Fruit fly (Drosophila melanogaster) whole organism, pupa: ENCODE measurements around the gene CG5021.
A peak's percentile ranks its signal among the peaks of the same experiment; 100 is the strongest.

Experiments
- CG10348 ChIP-seq: fragments of 200-800 bp; sonication (Bioruptor generic); IDR thresholded peaks from 2 replicates; pipeline ENCODE4 v1.3.6; 2022; ENCODE audit warnings: missing biosample characterization, missing genetic modification characterization
- CG12605 ChIP-seq: fragments of 200-800 bp; sonication (Bioruptor generic); IDR thresholded peaks from 2 replicates; pipeline ENCODE4 v1.3.6; 2022; ENCODE audit warnings: missing biosample characterization, missing genetic modification characterization
- CG13204 ChIP-seq: fragments of 200-800 bp; sonication (Bioruptor generic); optimal IDR thresholded peaks from 2 replicates; lab custom pipeline; 2018; ENCODE audit warnings: missing biosample characterization, mild to moderate bottlenecking, missing genetic modification characterization, moderate library complexity
- CG14655 ChIP-seq: fragments of 200-800 bp; sonication (Bioruptor generic); optimal IDR thresholded peaks from 3 replicates; lab custom pipeline; 2017; ENCODE audit warnings: mild to moderate bottlenecking, missing biosample characterization, missing genetic modification reagents, missing genetic modification characterization
- CG15710 ChIP-seq: fragments of 200-800 bp; sonication (Bioruptor generic); optimal IDR thresholded peaks from 2 replicates; lab custom pipeline; 2018; ENCODE audit warnings: missing biosample characterization, mild to moderate bottlenecking, missing genetic modification characterization, moderate library complexity
- CG17806 ChIP-seq: fragments of 200-800 bp; sonication (Bioruptor generic); optimal IDR thresholded peaks from 2 replicates; lab custom pipeline; 2018; ENCODE audit warnings: missing biosample characterization, mild to moderate bottlenecking, missing genetic modification characterization, moderate library complexity
- CG32121 ChIP-seq: fragments of 200-800 bp; sonication (Bioruptor generic); IDR thresholded peaks from 2 replicates; pipeline ENCODE4 v1.3.6; 2022; ENCODE audit warnings: missing biosample characterization, missing genetic modification characterization
- CG34367 ChIP-seq: fragments of 200-800 bp; sonication (Bioruptor generic); optimal IDR thresholded peaks from 2 replicates; lab custom pipeline; 2018; ENCODE audit warnings: missing biosample characterization, mild to moderate bottlenecking, missing genetic modification characterization
- CG4496 ChIP-seq: fragments of 200-800 bp; sonication (Bioruptor generic); IDR thresholded peaks from 3 replicates; pipeline ENCODE4 v1.3.6; 2022; ENCODE audit warnings: missing biosample characterization, missing genetic modification characterization
- CG8159 ChIP-seq: fragments of 200-800 bp; sonication (Bioruptor generic); optimal IDR thresholded peaks from 3 replicates; lab custom pipeline; 2018; ENCODE audit warnings: missing biosample characterization, mild to moderate bottlenecking, missing genetic modification characterization, moderate library complexity
- CG8301 ChIP-seq: fragments of 200-800 bp; sonication (Bioruptor generic); optimal IDR thresholded peaks from 2 replicates; lab custom pipeline; 2018; ENCODE audit warnings: missing biosample characterization, mild to moderate bottlenecking, missing genetic modification characterization
- CG9948 ChIP-seq: fragments of 200-800 bp; sonication (Bioruptor generic); optimal IDR thresholded peaks from 2 replicates; lab custom pipeline; 2018; ENCODE audit warnings: missing biosample characterization, mild to moderate bottlenecking, missing genetic modification characterization, moderate library complexity
- D1 ChIP-seq: fragments of 200-800 bp; sonication (Bioruptor generic); optimal IDR thresholded peaks from 2 replicates; lab custom pipeline; 2018; ENCODE audit warnings: missing biosample characterization, mild to moderate bottlenecking, missing genetic modification characterization, moderate library complexity
- EcR ChIP-seq: fragments of 200-800 bp; sonication (Bioruptor generic); optimal IDR thresholded peaks from 3 replicates; lab custom pipeline; 2019; ENCODE audit warnings: missing biosample characterization, missing genetic modification characterization, mild to moderate bottlenecking, moderate library complexity, missing genetic modification reagents
- Ets98B ChIP-seq: fragments of 200-800 bp; sonication (Bioruptor generic); IDR thresholded peaks from 2 replicates; pipeline ENCODE4 v1.3.6; 2022; ENCODE audit warnings: missing biosample characterization, missing genetic modification characterization
- Pif1A ChIP-seq: fragments of 200-800 bp; sonication (Bioruptor generic); optimal IDR thresholded peaks from 3 replicates; lab custom pipeline; 2016; ENCODE audit warnings: missing biosample characterization, missing genetic modification characterization
- Pif1B ChIP-seq: fragments of 200-800 bp; sonication (Bioruptor generic); optimal IDR thresholded peaks from 3 replicates; lab custom pipeline; 2016; ENCODE audit warnings: missing biosample characterization, missing genetic modification characterization
- Snoo ChIP-seq: fragments of 200-800 bp; sonication (Bioruptor generic); optimal IDR thresholded peaks from 3 replicates; lab custom pipeline; 2017; ENCODE audit warnings: missing biosample characterization, mild to moderate bottlenecking, missing genetic modification characterization, inconsistent platforms
- fd96Ca ChIP-seq: fragments of 200-800 bp; sonication (Bioruptor generic); IDR thresholded peaks from 3 replicates; pipeline ENCODE4 v1.3.6; 2022; ENCODE audit warnings: missing biosample characterization, missing genetic modification characterization
- gl ChIP-seq: fragments of 200-800 bp; sonication (Bioruptor generic); optimal IDR thresholded peaks from 2 replicates; lab custom pipeline; 2018; ENCODE audit warnings: missing biosample characterization, mild to moderate bottlenecking, missing genetic modification characterization
- rn ChIP-seq: fragments of 200-800 bp; sonication (Bioruptor generic); IDR thresholded peaks from 2 replicates; pipeline ENCODE4 v1.3.6; 2022; ENCODE audit warnings: missing biosample characterization, missing genetic modification characterization

Gene CG5021

dm6 chr3L:8979780-8980179 is 13.2 kb downstream of the CG5021 start, which contains the start of gene CG5644:
Gene CG5644 (minus strand): TSS chr3L:8979880.
- TF ChIP-seq gl (tag; lab: Kevin White, UChicago) (no peak), Ets98B (GFP tag; lab: Robert Waterston, UW) (no peak), Pif1A (no peak), CG15710 (no peak), CG34367 (no peak)

DNA sequence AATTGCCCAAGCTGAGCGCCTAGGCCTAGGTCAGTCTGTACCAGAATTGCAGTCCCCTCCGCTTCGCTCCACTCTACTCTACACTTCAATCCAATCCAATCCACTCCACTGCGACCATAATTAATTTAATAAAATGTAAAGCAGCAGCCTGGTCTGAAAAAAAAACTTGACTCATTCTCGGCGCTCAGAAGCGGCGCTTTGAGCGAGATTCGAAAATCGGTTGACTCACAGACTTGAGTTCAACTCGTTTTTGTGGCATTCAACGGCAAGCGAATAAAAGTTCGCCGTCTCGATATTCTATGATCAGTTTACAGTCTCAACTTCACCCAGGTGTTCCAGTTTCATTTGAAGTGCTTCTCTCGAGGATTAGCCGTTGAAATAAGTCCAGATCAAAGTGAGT is 14.9 kb downstream of the CG5021 start, which contains the start of gene CG13314:
TSS of gene CG13314 (plus strand) at position 301 of the 400 bp plus-strand sequence.
- no peak for TF ChIP-seq EcR (GFP tag; lab: Kevin White, UChicago)
- no peak for TF ChIP-seq fd96Ca
- no peak for TF ChIP-seq Pif1A
- no peak for TF ChIP-seq gl (tag; lab: Kevin White, UChicago)
- TF ChIP-seq rn (GFP tag; lab: Robert Waterston, UW), result no peak
- no peak for TF ChIP-seq Ets98B (GFP tag; lab: Robert Waterston, UW)
- TF ChIP-seq Snoo (tag; lab: Kevin White, UChicago), result no peak
- TF ChIP-seq CG32121 (GFP tag; lab: Robert Waterston, UW), result no peak

- TF ChIP-seq gl (tag; lab: Kevin White, UChicago), result no peak
- no peak for TF ChIP-seq CG8159 (tag; lab: Kevin White, UChicago)
- no peak for TF ChIP-seq CG34367
Observed at dm6 chr3L:8982044-8982443, 15.4 kb downstream of the CG5021 start.

DNA sequence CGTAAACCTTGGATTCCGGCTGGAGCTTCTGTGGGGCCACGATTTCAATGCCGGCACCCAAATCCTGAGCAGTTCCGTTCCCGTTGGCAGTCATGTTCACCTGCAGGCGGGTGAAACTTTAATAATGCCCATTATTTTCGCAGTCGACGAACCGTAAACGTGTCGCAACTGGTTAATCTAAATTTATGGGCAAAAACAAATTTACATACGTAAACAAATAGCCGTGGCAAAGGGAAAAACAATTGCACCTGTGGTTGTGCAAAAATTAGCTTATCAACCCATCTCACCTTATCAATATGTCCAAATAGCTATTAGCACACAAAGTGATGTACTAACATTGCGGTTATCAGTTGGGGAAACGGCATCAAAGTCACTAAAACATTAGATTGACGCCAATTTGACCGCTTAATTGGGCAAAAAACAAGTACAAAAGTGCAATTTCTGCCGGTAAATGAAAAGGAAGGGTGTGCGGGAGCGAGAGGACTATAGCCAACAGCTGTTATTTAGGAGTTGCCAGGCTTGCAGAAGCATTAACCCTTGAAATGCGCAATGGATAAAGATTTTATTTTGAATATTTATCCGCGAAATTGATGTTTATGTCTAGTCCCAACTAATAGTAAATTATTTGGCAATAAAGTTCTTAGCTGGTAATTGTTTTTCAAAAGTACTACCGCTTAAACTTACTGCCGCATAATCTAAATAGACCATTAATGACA is 18.7 kb downstream of the CG5021 start:
- TF ChIP-seq CG4496 (GFP tag; lab: Robert Waterston, UW) (peak; percentile 27; the same call in 1 of the 3 replicates), CG9948 (tag; lab: Kevin White, UChicago) (no peak)

DNA sequence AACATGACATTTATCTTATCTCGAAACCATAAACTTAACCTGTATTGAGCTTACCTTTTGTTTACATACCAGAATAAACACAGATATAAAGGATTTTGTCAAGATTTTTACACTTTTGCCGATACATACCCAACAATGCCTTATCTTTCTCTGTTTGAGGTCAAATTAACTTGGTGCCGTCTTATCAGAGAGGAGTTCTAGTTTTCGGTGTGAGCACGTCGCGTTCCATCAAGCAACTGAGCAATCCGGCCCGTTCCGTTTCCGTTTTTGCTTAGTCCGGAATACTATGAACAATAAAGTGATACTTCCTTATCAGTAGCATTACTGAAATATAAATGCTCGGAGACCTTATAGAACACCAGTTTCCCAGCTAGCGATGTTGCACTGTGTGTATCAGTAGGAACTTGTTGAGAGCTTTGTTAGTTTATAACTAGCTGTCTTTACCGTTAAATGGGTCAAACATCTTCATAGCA is 19.3 kb downstream of the CG5021 start, which contains the start of gene Galk:
TSS of gene Galk (minus strand) at position 244 of the 473 bp plus-strand sequence.
- TF ChIP-seq EcR (GFP tag; lab: Kevin White, UChicago), result peak; percentile 26
- peak; percentile 52; the same call in 1 of the 3 replicates for TF ChIP-seq fd96Ca
- TF ChIP-seq CG4496 (GFP tag; lab: Robert Waterston, UW), result 0 out of 3 replicates have a peak, but pooled peaks have one; percentile 18
- no peak for TF ChIP-seq CG8159 (tag; lab: Kevin White, UChicago)
- TF ChIP-seq CG9948 (tag; lab: Kevin White, UChicago), result no peak
- no peak for TF ChIP-seq rn (GFP tag; lab: Robert Waterston, UW)
- TF ChIP-seq CG32121 (GFP tag; lab: Robert Waterston, UW), result peak; percentile 8; the same call in 1 of the 2 replicates
- peak; percentile 21; the same call in 1 of the 2 replicates for TF ChIP-seq Ets98B (GFP tag; lab: Robert Waterston, UW)
- TF ChIP-seq CG10348, result no peak
- no peak for TF ChIP-seq D1 (tag; lab: Kevin White, UChicago)

dm6 chr3L:8986582-8986981 is 20.0 kb downstream of the CG5021 start, which contains the start of gene CG5068:
Gene CG5068 (plus strand): TSS chr3L:8986710.
- no peak for TF ChIP-seq Ets98B (GFP tag; lab: Robert Waterston, UW)
- TF ChIP-seq CG32121 (GFP tag; lab: Robert Waterston, UW), result no peak
- no peak for TF ChIP-seq Pif1B (GFP tag; lab: Kevin White, UChicago)
- no peak for TF ChIP-seq CG8159 (tag; lab: Kevin White, UChicago)
- TF ChIP-seq Pif1A, result no peak
- TF ChIP-seq CG13204 (GFP tag; lab: Kevin White, UChicago), result no peak
- TF ChIP-seq EcR (GFP tag; lab: Kevin White, UChicago), result no peak
- TF ChIP-seq CG10348, result no peak
- no peak for TF ChIP-seq gl (tag; lab: Kevin White, UChicago)

DNA sequence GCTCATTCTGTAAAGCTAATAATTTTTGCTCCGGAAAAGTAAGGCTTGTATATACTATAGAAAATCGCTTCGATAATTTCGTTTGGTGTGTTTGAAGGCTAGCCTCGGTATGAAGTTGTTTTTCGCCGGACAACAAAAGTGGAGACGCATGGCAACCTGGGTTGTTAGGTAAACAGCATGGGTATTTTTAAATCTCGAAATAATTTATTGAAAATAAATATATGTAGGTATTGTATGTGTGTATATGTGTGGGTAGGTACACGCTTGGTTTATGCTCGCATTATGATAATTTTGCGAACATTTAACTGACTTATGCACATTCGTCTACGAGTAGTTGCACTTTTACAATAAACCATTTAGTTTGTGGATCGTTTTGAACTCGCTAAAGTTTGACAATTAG is 23.5 kb downstream of the CG5021 start, which contains the start of gene CG5280:
TSS of gene CG5280 (minus strand) at position 101 of the 400 bp plus-strand sequence.
- TF ChIP-seq CG32121 (GFP tag; lab: Robert Waterston, UW) (no peak), CG17806 (tag; lab: Kevin White, UChicago) (no peak), Pif1B (GFP tag; lab: Kevin White, UChicago) (no peak), fd96Ca (no peak)

dm6 chr3L:8996173-8996767 is 29.6 kb downstream of the CG5021 start:
- TF ChIP-seq CG9948 (tag; lab: Kevin White, UChicago) (peak; percentile 58), CG13204 (GFP tag; lab: Kevin White, UChicago) (no peak), Snoo (tag; lab: Kevin White, UChicago) (peak; percentile 79), CG8301 (tag; lab: Kevin White, UChicago) (peak; percentile 92), Pif1B (GFP tag; lab: Kevin White, UChicago) (no peak), D1 (tag; lab: Kevin White, UChicago) (no peak), CG8159 (tag; lab: Kevin White, UChicago) (no peak), gl (tag; lab: Kevin White, UChicago) (no peak), CG12605 (GFP tag; lab: Robert Waterston, UW) (peak; percentile 92), Pif1A (no peak), rn (GFP tag; lab: Robert Waterston, UW) (peak; percentile 79), fd96Ca (peak; percentile 79; the same call in 2 of the 3 replicates), CG14655 (GFP tag; lab: Kevin White, UChicago) (no peak), CG4496 (GFP tag; lab: Robert Waterston, UW) (peak; percentile 94), CG15710 (peak; percentile 58), EcR (GFP tag; lab: Kevin White, UChicago) (no peak), CG10348 (peak; percentile 67), CG34367 (peak; percentile 31), Ets98B (GFP tag; lab: Robert Waterston, UW) (peak; percentile 97), CG17806 (tag; lab: Kevin White, UChicago) (peak; percentile 74), CG32121 (GFP tag; lab: Robert Waterston, UW) (peak; percentile 95)
